Worm (Caenorhabditis elegans) whole organism, L2 larva: ENCODE results near the gene cyp-35B2.

Source experiments
- F13H6.1 ChIP-seq: sonication (generic microtip); optimal IDR thresholded peaks from 2 replicates; lab custom pipeline; 2016; ENCODE audit warnings: missing genetic modification characterization, missing compliant biosample characterization
- alr-1 ChIP-seq: fragments of 150-350 bp; optimal IDR thresholded peaks from 2 replicates; lab custom pipeline; 2014; ENCODE audit warnings: missing biosample characterization, missing genetic modification characterization
- egl-27 ChIP-seq: sonication (generic microtip); optimal IDR thresholded peaks from 3 replicates; lab custom pipeline; 2017; ENCODE audit warnings: missing biosample characterization, missing genetic modification reagents, missing genetic modification characterization
- fos-1 ChIP-seq: fragments of 150-350 bp; optimal IDR thresholded peaks from 2 replicates; lab custom pipeline; 2014; ENCODE audit warnings: missing biosample characterization, missing genetic modification characterization
- mab-5 ChIP-seq: fragments of 150-350 bp; optimal IDR thresholded peaks from 2 replicates; lab custom pipeline; 2014; ENCODE audit warnings: missing biosample characterization, missing genetic modification characterization
- unc-39 ChIP-seq: fragments of 150-350 bp; optimal IDR thresholded peaks from 2 replicates; lab custom pipeline; 2014; ENCODE audit warnings: missing biosample characterization, missing genetic modification characterization
- zag-1 ChIP-seq: fragments of 150-350 bp; optimal IDR thresholded peaks from 2 replicates; lab custom pipeline; 2014; ENCODE audit warnings: missing biosample characterization, missing genetic modification characterization
- ztf-4 ChIP-seq: fragments of 150-350 bp; optimal IDR thresholded peaks from 2 replicates; lab custom pipeline; 2014; ENCODE audit warnings: missing biosample characterization, missing genetic modification characterization

DNA sequence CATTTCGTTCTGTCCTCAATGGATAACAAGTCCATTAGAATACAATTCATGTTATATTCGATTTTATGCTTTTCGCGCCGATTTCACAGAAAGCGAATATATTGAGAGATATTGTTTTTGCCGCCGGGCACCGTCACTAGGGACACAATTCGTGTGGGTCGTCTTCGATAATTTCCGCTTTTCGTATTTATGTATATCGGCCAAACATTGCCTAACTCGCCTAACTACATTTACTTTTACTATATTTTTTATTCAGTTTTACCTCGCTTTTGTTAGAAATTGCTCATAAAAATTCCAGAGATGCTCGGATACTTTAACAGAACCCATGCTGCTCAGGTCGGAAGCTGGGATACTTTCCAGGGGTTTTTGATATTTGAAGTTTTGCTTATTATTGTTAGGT lies 47.3 kb upstream of the cyp-35B2 start, which contains the start of gene sre-9:
- TF ChIP-seq fos-1 (tag; lab: Kevin White, UChicago) (no peak), F13H6.1 (tag; lab: Kevin White, UChicago) (no peak), ztf-4 (tag; lab: Kevin White, UChicago) (no peak), unc-39 (no peak), egl-27 (tag; lab: Kevin White, UChicago) (no peak), mab-5 (tag; lab: Kevin White, UChicago) (no peak), zag-1 (tag; lab: Kevin White, UChicago) (no peak), alr-1 (tag; lab: Kevin White, UChicago) (no peak)
